Worm (Caenorhabditis elegans): ENCODE results near the gene twk-17.
A peak's percentile ranks its signal among the peaks of the same experiment; 100 is the strongest.

ce11 chrX:7586588-7586987 lies 21.3 kb downstream of the twk-17 start:
- TF ChIP-seq ztf-11 (tag; optimal IDR thresholded peaks at IDR 0.05) (no peak), mep-1 (tag; optimal IDR thresholded peaks at IDR 0.05) (no peak), nhr-10 (tag; optimal IDR thresholded peaks at IDR 0.05) (no peak), unc-62 (GFP tag; optimal IDR thresholded peaks at IDR 0.05 in 1 of 2) (peak in 1 of 2 experiments; percentile 53), unc-62 (tag; optimal IDR thresholded peaks at IDR 0.05) (no peak), nhr-6 (tag; optimal IDR thresholded peaks at IDR 0.05) (no peak), ces-1 (GFP tag; optimal IDR thresholded peaks at IDR 0.05) (no peak), jun-1 (tag; optimal IDR thresholded peaks at IDR 0.05) (no peak)

Measured in whole organism, L4 larva.